Worm (Caenorhabditis elegans): Measurements from ENCODE around the gene ptr-14.

Gene ptr-14

DNA sequence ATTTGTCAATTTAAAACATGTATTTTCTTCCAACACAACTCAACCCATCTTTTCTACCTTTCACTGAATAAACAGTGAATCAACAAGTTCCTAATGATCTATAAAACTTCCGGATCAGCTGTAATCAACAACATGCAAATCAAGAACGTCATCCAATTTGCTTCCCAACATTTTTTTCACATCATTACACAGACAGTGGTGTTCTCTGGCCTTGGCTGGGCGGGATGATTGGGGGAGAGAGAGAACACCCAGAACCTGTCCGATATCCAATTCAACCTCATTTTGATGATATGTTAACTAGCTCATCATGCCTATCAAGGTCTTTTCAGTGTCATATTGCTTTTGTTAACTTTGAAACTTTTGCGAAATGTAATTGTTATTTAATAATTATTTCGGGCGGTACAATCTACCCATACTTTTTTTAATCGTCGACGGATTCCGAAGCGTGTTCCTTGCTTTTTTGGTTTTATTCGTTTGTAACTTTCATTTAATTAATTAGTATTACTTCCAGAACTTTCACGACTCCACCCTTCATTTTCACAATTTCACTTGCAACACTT, at the start of gene ptr-14:
TSS of gene ptr-14 (plus strand) at position 510 of the 560 bp plus-strand sequence.
- peak; percentile 66 for TF ChIP-seq nhr-25 (tag; optimal IDR thresholded peaks at IDR 0.05)
- TF ChIP-seq egl-27 (tag; optimal IDR thresholded peaks at IDR 0.05) = no peak
- TF ChIP-seq ama-1 (optimal IDR thresholded peaks at IDR 0.05) = peak; percentile 11
- no peak for TF ChIP-seq aly-2 (tag; optimal IDR thresholded peaks at IDR 0.05)
- no peak for TF ChIP-seq nhr-76 (tag; optimal IDR thresholded peaks at IDR 0.05)
- peak; percentile 22 for TF ChIP-seq nhr-23 (tag; optimal IDR thresholded peaks at IDR 0.05)
- TF ChIP-seq nhr-43 (tag; optimal IDR thresholded peaks at IDR 0.05; ENCODE audit: poor library complexity, severe bottlenecking) = peak; percentile 53

DNA sequence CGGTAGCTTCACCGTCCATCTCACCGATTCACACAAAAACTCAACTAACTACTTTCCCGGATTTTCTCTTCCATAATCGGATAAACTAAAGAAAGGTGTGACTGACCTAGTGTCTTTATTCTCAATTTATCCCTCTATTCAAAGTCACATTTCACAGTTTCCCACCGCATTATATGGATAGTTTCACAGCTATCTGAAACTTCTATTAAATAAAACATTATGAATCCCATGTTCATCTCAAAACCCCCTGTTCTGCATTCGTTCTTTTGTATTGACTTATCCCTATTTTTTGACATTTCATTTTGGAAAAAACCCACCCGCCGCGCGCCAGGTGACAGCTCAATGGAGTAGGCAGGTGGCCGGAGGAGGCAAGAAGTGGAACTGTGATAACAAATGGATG, 47.4 kb upstream of the ptr-14 start:
- TF ChIP-seq nfya-1 (tag; optimal IDR thresholded peaks at IDR 0.05; ENCODE audit: insufficient read depth) (no peak), fkh-2 (tag; optimal IDR thresholded peaks at IDR 0.05) (no peak), ceh-28 (tag; optimal IDR thresholded peaks at IDR 0.05) (no peak), skn-1 (tag; optimal IDR thresholded peaks at IDR 0.05) (no peak), nhr-76 (tag; optimal IDR thresholded peaks at IDR 0.05) (no peak), zag-1 (tag; optimal IDR thresholded peaks at IDR 0.05) (no peak)

DNA sequence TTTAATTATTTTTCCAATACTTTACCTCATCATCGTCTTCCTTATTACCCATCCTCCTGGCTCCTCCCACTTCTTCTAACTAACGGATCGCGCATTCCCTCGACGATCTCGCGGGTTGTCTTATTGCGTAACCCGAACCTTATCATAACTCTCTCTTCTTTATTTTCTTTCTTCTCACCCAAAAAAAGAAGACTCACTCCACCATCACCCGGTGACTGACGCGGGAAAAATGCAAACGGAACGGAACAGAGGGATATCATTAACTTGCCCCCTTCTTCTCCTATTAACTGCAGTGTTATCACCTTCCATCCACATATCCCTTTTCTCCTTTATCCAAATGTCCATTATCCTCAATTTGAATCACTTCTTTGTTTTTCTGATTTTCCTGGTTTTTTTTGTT, 45.2 kb upstream of the ptr-14 start:
- TF ChIP-seq mml-1 (tag; optimal IDR thresholded peaks at IDR 0.05) (no peak), nhr-23 (tag; optimal IDR thresholded peaks at IDR 0.05) (peak; percentile 38), elt-1 (tag; optimal IDR thresholded peaks at IDR 0.05) (no peak), nhr-43 (tag; optimal IDR thresholded peaks at IDR 0.05; ENCODE audit: poor library complexity, severe bottlenecking) (peak; percentile 16)

DNA sequence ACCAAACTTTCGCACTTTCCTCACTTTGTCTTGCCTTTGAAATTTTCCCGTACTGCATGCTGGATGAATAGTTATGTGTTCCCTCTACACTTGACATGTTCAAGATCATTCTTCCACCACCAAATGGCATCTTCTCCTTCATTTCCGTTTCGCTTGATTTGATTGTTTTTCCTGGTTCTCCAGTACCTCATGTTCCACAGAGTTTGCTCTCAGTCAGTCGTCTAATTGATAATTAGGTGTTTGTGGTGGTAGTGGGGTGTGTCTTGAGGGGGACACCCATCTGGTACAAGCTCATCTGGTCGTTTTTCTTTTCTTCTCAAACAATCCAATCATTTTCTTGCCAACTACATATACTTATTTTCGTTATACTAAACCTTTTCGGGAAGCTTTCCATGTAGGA, 44.2 kb upstream of the ptr-14 start:
- TF ChIP-seq lsy-12 (tag; optimal IDR thresholded peaks at IDR 0.05) = no peak
- TF ChIP-seq eor-1 (tag; optimal IDR thresholded peaks at IDR 0.05) = no peak
- TF ChIP-seq nhr-43 (tag; optimal IDR thresholded peaks at IDR 0.05; ENCODE audit: poor library complexity, severe bottlenecking) = no peak
- TF ChIP-seq fkh-10 (GFP tag; optimal IDR thresholded peaks at IDR 0.05) = no peak
- TF ChIP-seq nfya-1 (tag; optimal IDR thresholded peaks at IDR 0.05; ENCODE audit: insufficient read depth) = no peak
- no peak for TF ChIP-seq aly-2 (tag; optimal IDR thresholded peaks at IDR 0.05)
- TF ChIP-seq ceh-16 (tag; optimal IDR thresholded peaks at IDR 0.05) = no peak
- TF ChIP-seq jun-1 (tag; optimal IDR thresholded peaks at IDR 0.05) = no peak
- TF ChIP-seq elt-2 (tag; optimal IDR thresholded peaks at IDR 0.05) = no peak
- TF ChIP-seq lin-39 (tag; optimal IDR thresholded peaks at IDR 0.05) = no peak
- no peak for TF ChIP-seq nhr-76 (tag; optimal IDR thresholded peaks at IDR 0.05)
- no peak for TF ChIP-seq nhr-237 (tag; optimal IDR thresholded peaks at IDR 0.05)
- no peak for TF ChIP-seq ama-1 (optimal IDR thresholded peaks at IDR 0.05)

DNA sequence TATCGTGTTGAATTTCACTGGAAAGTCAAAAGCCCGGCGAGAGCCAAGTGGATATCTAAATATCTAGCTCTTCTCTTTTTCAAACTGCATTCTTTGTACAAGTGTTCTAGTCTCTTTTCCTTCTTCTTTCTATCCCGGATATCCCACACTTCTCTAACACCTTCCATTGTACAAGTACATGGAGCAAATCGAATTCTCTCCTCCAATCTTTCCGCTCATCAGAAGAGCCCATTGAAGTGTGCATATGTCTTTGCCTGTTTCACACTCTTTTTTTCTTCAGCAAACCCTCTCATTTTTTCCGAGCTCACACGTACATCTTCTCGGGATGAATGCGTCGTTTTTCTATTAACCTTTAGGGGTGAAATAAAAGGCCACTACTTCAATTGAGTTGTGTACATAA, 41.8 kb upstream of the ptr-14 start:
- TF ChIP-seq lin-15B (tag; optimal IDR thresholded peaks at IDR 0.05) = no peak
- no peak for TF ChIP-seq zag-1 (tag; optimal IDR thresholded peaks at IDR 0.05)
- TF ChIP-seq nhr-11 (tag; optimal IDR thresholded peaks at IDR 0.05) = no peak
- no peak for TF ChIP-seq ZK546.5 (tag; optimal IDR thresholded peaks at IDR 0.05)
- TF ChIP-seq fkh-10 (GFP tag; optimal IDR thresholded peaks at IDR 0.05) = peak; percentile 76
- TF ChIP-seq snpc-4 (tag; optimal IDR thresholded peaks at IDR 0.05) = no peak

DNA sequence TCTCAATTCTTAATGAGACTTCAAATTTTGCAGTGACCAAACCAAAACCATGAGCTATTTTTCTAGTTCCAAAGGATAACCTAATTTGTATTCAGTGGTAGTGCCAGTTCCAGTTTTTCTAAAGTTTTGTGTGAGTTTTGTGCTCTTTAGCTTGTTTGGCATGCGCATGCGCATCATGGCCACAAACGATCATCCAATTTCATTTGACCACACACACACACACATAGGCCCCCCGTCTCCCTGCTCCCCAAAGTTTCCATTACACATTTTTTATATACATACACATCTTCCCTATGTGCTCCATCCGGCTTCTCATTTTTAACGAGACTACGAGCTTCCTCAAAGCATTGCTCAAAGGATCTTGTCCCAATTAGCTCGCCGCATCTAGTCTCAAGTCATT, 40.8 kb upstream of the ptr-14 start:
- TF ChIP-seq nhr-43 (tag; optimal IDR thresholded peaks at IDR 0.05; ENCODE audit: poor library complexity, severe bottlenecking) = no peak
- no peak for TF ChIP-seq egl-27 (tag; optimal IDR thresholded peaks at IDR 0.05)
- peak; percentile 34 for TF ChIP-seq lin-39 (tag; optimal IDR thresholded peaks at IDR 0.05)

DNA sequence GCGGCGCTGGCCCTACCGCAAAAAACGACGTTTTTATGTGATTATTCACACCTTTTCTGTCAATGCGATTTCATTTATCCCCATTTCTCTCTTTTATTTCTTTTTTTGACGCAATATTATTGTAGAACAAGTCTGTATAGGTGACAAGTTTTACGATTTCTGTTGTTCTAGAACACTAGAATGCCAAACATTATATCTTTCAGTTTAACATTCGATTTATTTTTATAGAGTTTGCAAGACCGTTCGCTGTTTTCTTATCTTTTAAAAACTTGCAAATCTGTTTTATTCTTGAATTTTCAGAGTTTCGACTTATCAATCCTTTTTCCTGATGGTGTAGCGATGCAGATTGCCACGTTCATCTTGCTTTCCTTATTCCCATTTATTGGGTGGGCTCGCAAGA, 39.2 kb upstream of the ptr-14 start, which contains the start of gene efn-2:
TSS of gene efn-2 (plus strand) at position 301 of the 400 bp plus-strand sequence.
- TF ChIP-seq egl-5 (tag; optimal IDR thresholded peaks at IDR 0.05) (peak; percentile 13), eor-1 (tag; optimal IDR thresholded peaks at IDR 0.05) (no peak)

DNA sequence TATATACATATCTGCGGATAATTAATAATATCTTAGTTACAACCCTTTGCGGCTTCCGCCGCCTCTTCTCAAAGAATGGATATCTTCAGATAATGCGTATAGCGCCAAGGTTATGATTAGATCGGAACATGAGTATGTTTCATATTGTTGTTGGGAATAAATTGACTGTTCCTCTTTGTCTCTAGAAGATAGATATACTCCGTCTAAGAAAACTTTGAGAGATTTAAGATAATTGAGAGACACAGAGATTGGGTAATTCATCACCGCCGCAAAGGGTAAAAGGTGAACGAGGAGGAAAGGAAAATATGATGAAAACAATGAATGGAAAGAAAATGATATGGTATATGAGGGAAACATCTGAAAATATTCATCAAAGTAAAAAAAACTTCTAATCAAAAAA, 38.6 kb upstream of the ptr-14 start:
- TF ChIP-seq nhr-67 (tag; optimal IDR thresholded peaks at IDR 0.05) (no peak), nhr-77 (tag; optimal IDR thresholded peaks at IDR 0.05) (no peak), nhr-23 (tag; optimal IDR thresholded peaks at IDR 0.05) (peak; percentile 34), unc-39 (tag; optimal IDR thresholded peaks at IDR 0.05) (no peak), elt-1 (tag; optimal IDR thresholded peaks at IDR 0.05) (no peak)

All from whole organism, L3 larva.